Worm (Caenorhabditis elegans) whole organism, late embryonic: ENCODE measurements around the gene F01F1.15.

Experiments
- C08G9.2 ChIP-seq: sonication (generic microtip); optimal IDR thresholded peaks from 2 replicates; lab custom pipeline; 2016; ENCODE audit warnings: mild to moderate bottlenecking, missing genetic modification characterization, moderate library complexity, missing compliant biosample characterization
- C38D4.7 ChIP-seq: fragments of 200-800 bp; sonication (Bioruptor generic); optimal IDR thresholded peaks from 2 replicates; lab custom pipeline; 2018; ENCODE audit warnings: mild to moderate bottlenecking, missing genetic modification characterization, moderate library complexity, missing compliant biosample characterization
- F13H6.1 ChIP-seq: sonication (generic microtip); optimal IDR thresholded peaks from 2 replicates; lab custom pipeline; 2016; ENCODE audit warnings: missing genetic modification characterization, missing compliant biosample characterization
- K09A11.1 ChIP-seq: sonication (generic microtip); optimal IDR thresholded peaks from 2 replicates; lab custom pipeline; 2017; ENCODE audit warnings: antibody characterized with exemption, mild to moderate bottlenecking, missing genetic modification characterization, missing compliant biosample characterization; ENCODE audit not compliant: insufficient read depth
- ahr-1 ChIP-seq: sonication (generic microtip); optimal IDR thresholded peaks from 2 replicates; lab custom pipeline; 2016; ENCODE audit warnings: missing genetic modification characterization, missing compliant biosample characterization
- ceh-18 ChIP-seq: sonication (generic microtip); optimal IDR thresholded peaks from 2 replicates; lab custom pipeline; 2016; ENCODE audit warnings: missing genetic modification characterization, missing compliant biosample characterization
- ceh-19 ChIP-seq: fragments of 200-800 bp; sonication (Bioruptor generic); optimal IDR thresholded peaks from 2 replicates; lab custom pipeline; 2018; ENCODE audit warnings: mild to moderate bottlenecking, missing genetic modification characterization, missing compliant biosample characterization
- ceh-2 ChIP-seq: sonication (generic microtip); optimal IDR thresholded peaks from 2 replicates; lab custom pipeline; 2016; ENCODE audit warnings: missing genotype, missing genetic modification characterization, missing compliant biosample characterization
- ceh-24 ChIP-seq: sonication (generic microtip); optimal IDR thresholded peaks from 2 replicates; lab custom pipeline; 2016; ENCODE audit warnings: mild to moderate bottlenecking, missing genetic modification characterization, missing compliant biosample characterization
- ceh-31 ChIP-seq: sonication (generic microtip); optimal IDR thresholded peaks from 2 replicates; lab custom pipeline; 2016; ENCODE audit warnings: missing genetic modification characterization, missing compliant biosample characterization
- ceh-34 ChIP-seq: sonication (generic microtip); optimal IDR thresholded peaks from 2 replicates; lab custom pipeline; 2016; ENCODE audit warnings: mild to moderate bottlenecking, missing genetic modification characterization, missing compliant biosample characterization
- ceh-48 ChIP-seq: sonication (generic microtip); optimal IDR thresholded peaks from 2 replicates; lab custom pipeline; 2016; ENCODE audit warnings: missing genetic modification characterization, inconsistent platforms, missing compliant biosample characterization
- che-1 ChIP-seq: sonication (generic microtip); optimal IDR thresholded peaks from 2 replicates; lab custom pipeline; 2016; ENCODE audit warnings: mild to moderate bottlenecking, missing genetic modification characterization, missing compliant biosample characterization
- dve-1 ChIP-seq: sonication (generic microtip); optimal IDR thresholded peaks from 2 replicates; lab custom pipeline; 2017; ENCODE audit warnings: antibody characterized with exemption, mild to moderate bottlenecking, missing genetic modification characterization, missing compliant biosample characterization
- elt-2 ChIP-seq: sonication (generic microtip); optimal IDR thresholded peaks from 2 replicates; lab custom pipeline; 2016; ENCODE audit warnings: missing genetic modification reagents, missing genetic modification characterization, missing compliant biosample characterization
- ets-4 ChIP-seq: sonication (generic microtip); optimal IDR thresholded peaks from 2 replicates; lab custom pipeline; 2016; ENCODE audit warnings: missing genetic modification characterization, missing compliant biosample characterization
- fax-1 ChIP-seq: sonication (generic microtip); optimal IDR thresholded peaks from 2 replicates; lab custom pipeline; 2016; ENCODE audit warnings: missing genotype, missing genetic modification characterization, missing compliant biosample characterization
- fkh-10 ChIP-seq: fragments of 150-350 bp; optimal IDR thresholded peaks from 2 replicates; lab custom pipeline; 2014; ENCODE audit warnings: missing biosample characterization, missing genetic modification reagents, missing genetic modification characterization
- fkh-6 ChIP-seq: sonication (generic microtip); optimal IDR thresholded peaks from 2 replicates; lab custom pipeline; 2016; ENCODE audit warnings: missing genetic modification characterization, missing compliant biosample characterization
- gmeb-2 ChIP-seq: sonication (generic microtip); optimal IDR thresholded peaks from 2 replicates; lab custom pipeline; 2016; ENCODE audit warnings: missing genetic modification characterization, inconsistent platforms, missing compliant biosample characterization
- hlh-13 ChIP-seq: fragments of 200-800 bp; sonication (Bioruptor generic); optimal IDR thresholded peaks from 2 replicates; lab custom pipeline; 2018; ENCODE audit warnings: mild to moderate bottlenecking, missing genetic modification characterization, missing compliant biosample characterization
- hlh-6 ChIP-seq: sonication (generic microtip); optimal IDR thresholded peaks from 2 replicates; lab custom pipeline; 2016; ENCODE audit warnings: missing genotype, missing genetic modification characterization, missing compliant biosample characterization
- hlh-8 ChIP-seq: sonication (generic microtip); optimal IDR thresholded peaks from 2 replicates; lab custom pipeline; 2016; ENCODE audit warnings: missing genotype, missing genetic modification characterization, missing compliant biosample characterization
- lim-6 ChIP-seq: sonication (generic microtip); optimal IDR thresholded peaks from 2 replicates; lab custom pipeline; 2016; ENCODE audit warnings: missing genetic modification characterization, missing compliant biosample characterization
- nfya-1 ChIP-seq: sonication (generic microtip); optimal IDR thresholded peaks from 2 replicates; lab custom pipeline; 2017; ENCODE audit warnings: missing genetic modification characterization, mild to moderate bottlenecking, missing compliant biosample characterization, antibody characterized with exemption, moderate library complexity
- nhr-11 ChIP-seq: fragments of 150-350 bp; optimal IDR thresholded peaks from 2 replicates; lab custom pipeline; 2014; ENCODE audit warnings: missing biosample characterization, missing genetic modification characterization
- nhr-232 ChIP-seq: sonication (generic microtip); optimal IDR thresholded peaks from 2 replicates; lab custom pipeline; 2016; ENCODE audit warnings: missing genetic modification characterization, missing compliant biosample characterization
- npax-4 ChIP-seq: sonication (generic microtip); optimal IDR thresholded peaks from 2 replicates; lab custom pipeline; 2016; ENCODE audit warnings: missing genetic modification characterization, missing compliant biosample characterization
- odd-2 ChIP-seq: sonication (generic microtip); optimal IDR thresholded peaks from 2 replicates; lab custom pipeline; 2017; ENCODE audit warnings: antibody characterized with exemption, mild to moderate bottlenecking, missing genetic modification characterization, missing compliant biosample characterization
- pag-3 ChIP-seq: sonication (generic microtip); optimal IDR thresholded peaks from 2 replicates; lab custom pipeline; 2016; ENCODE audit warnings: missing compliant biosample characterization, missing genetic modification characterization, borderline replicate concordance
- pat-9 ChIP-seq: fragments of 200-800 bp; sonication (Bioruptor generic); optimal IDR thresholded peaks from 2 replicates; lab custom pipeline; 2018; ENCODE audit warnings: mild to moderate bottlenecking, missing genetic modification characterization, moderate library complexity, missing compliant biosample characterization
- pha-2 ChIP-seq: sonication (generic microtip); optimal IDR thresholded peaks from 2 replicates; lab custom pipeline; 2017; ENCODE audit warnings: mild to moderate bottlenecking, missing genetic modification characterization, missing compliant biosample characterization
- ref-2 ChIP-seq: sonication (generic microtip); optimal IDR thresholded peaks from 2 replicates; lab custom pipeline; 2016; ENCODE audit warnings: missing genetic modification characterization, missing compliant biosample characterization
- rnt-1 ChIP-seq: sonication (generic microtip); optimal IDR thresholded peaks from 2 replicates; lab custom pipeline; 2016; ENCODE audit warnings: missing genetic modification characterization, missing compliant biosample characterization
- sox-4 ChIP-seq: sonication (generic microtip); optimal IDR thresholded peaks from 2 replicates; lab custom pipeline; 2017; ENCODE audit warnings: mild to moderate bottlenecking, missing genetic modification characterization, inconsistent platforms, missing compliant biosample characterization
- syd-9 ChIP-seq: sonication (generic microtip); optimal IDR thresholded peaks from 2 replicates; lab custom pipeline; 2016; ENCODE audit warnings: mild to moderate bottlenecking, missing genetic modification characterization, moderate library complexity, missing compliant biosample characterization
- tbx-7 ChIP-seq: sonication (generic microtip); optimal IDR thresholded peaks from 2 replicates; lab custom pipeline; 2016; ENCODE audit warnings: missing genotype, missing genetic modification characterization, missing compliant biosample characterization
- ttx-3 ChIP-seq: sonication (generic microtip); optimal IDR thresholded peaks from 2 replicates; lab custom pipeline; 2016; ENCODE audit warnings: missing genetic modification reagents, missing genetic modification characterization, missing compliant biosample characterization
- unc-42 ChIP-seq: sonication (generic microtip); optimal IDR thresholded peaks from 2 replicates; lab custom pipeline; 2016; ENCODE audit warnings: missing genotype, missing genetic modification characterization, missing compliant biosample characterization

Gene F01F1.15

DNA sequence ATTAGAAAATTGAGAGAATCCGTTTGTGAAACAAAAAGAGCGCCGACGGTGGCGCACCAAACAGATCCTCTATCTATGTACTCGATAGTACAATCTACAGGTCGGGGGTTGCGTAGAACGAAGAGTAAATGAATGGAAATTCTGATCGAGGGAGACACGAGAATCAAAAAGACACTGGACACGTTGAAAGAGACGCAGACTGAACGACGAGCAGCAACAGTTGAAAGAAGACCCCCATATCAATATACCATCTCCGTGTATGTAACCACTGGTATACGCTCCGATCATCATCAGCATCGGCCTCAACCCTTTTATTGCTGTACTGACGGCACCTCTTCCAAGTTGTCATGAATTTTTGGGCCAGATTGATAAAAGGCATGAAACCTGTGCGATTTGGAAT, 33.1 kb downstream of the F01F1.15 start (continued):
- no peak for TF ChIP-seq pat-9 (tag; lab: Kevin White, UChicago)

- TF ChIP-seq C08G9.2 (tag; lab: Kevin White, UChicago) (peak; percentile 46), ttx-3 (tag; lab: Kevin White, UChicago) (no peak), nfya-1 (tag; lab: Kevin White, UChicago) (no peak), syd-9 (tag; lab: Kevin White, UChicago) (no peak), elt-2 (tag; lab: Kevin White, UChicago) (peak; percentile 89), rnt-1 (tag; lab: Kevin White, UChicago) (peak; percentile 49), lim-6 (tag; lab: Kevin White, UChicago) (no peak), ceh-18 (tag; lab: Kevin White, UChicago) (peak; percentile 63), nhr-11 (tag; lab: Kevin White, UChicago) (no peak), K09A11.1 (tag; lab: Kevin White, UChicago) (no peak), ceh-19 (GFP tag; lab: Kevin White, UChicago) (no peak), ceh-34 (tag; lab: Kevin White, UChicago) (peak; percentile 23), fkh-6 (tag; lab: Kevin White, UChicago) (no peak), tbx-7 (tag; lab: Kevin White, UChicago) (no peak), dve-1 (tag; lab: Kevin White, UChicago) (no peak), ceh-31 (tag; lab: Kevin White, UChicago) (no peak), pag-3 (tag; lab: Kevin White, UChicago) (no peak), hlh-6 (tag; lab: Kevin White, UChicago) (no peak), ets-4 (tag; lab: Kevin White, UChicago) (peak; percentile 26), fkh-10 (GFP tag; lab: Kevin White, UChicago) (no peak), ceh-48 (tag; lab: Kevin White, UChicago) (no peak), ahr-1 (tag; lab: Kevin White, UChicago) (no peak), hlh-8 (tag; lab: Kevin White, UChicago) (no peak), C38D4.7 (GFP tag; lab: Kevin White, UChicago) (no peak), ceh-2 (no peak), unc-42 (no peak)
Observed at ce11 chrIII:5835163-5835871, 34.0 kb downstream of the F01F1.15 start.

ce11 chrIII:5834663-5835062, 34.7 kb downstream of the F01F1.15 start:
- TF ChIP-seq fkh-6 (tag; lab: Kevin White, UChicago): no peak
- TF ChIP-seq unc-42: peak; percentile 61

DNA sequence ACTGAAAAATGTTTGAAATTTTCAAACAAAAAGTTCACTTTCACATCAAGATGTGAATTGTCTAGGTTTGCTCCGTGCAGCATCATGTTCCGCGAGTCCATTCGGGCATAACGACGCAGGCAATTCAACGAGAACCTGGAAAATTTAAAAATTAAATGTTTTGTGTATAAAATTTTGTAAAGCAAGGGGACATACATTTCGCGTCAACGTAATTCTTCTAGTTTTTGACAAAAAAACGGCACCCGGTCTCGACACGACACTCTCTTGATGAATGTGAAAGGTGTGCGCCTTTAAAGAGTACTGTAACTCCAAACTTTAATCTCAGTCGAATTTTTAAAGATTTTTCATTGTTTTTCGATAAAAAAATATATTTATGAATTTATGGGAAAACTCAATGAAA, 35.3 kb downstream of the F01F1.15 start, which contains the start of gene R12B2.6:
Gene R12B2.6 (minus strand): TSS at position 101 of the 400 bp plus-strand sequence.
- TF ChIP-seq F13H6.1 (tag; lab: Kevin White, UChicago) (no peak), fkh-6 (tag; lab: Kevin White, UChicago) (no peak), hlh-13 (no peak), ets-4 (tag; lab: Kevin White, UChicago) (no peak), ceh-24 (no peak), fax-1 (tag; lab: Kevin White, UChicago) (no peak), npax-4 (tag; lab: Kevin White, UChicago) (no peak), che-1 (tag; lab: Kevin White, UChicago) (no peak), ref-2 (no peak), nfya-1 (tag; lab: Kevin White, UChicago) (no peak), odd-2 (no peak), unc-42 (no peak), hlh-6 (tag; lab: Kevin White, UChicago) (no peak), lim-6 (tag; lab: Kevin White, UChicago) (no peak), gmeb-2 (tag; lab: Kevin White, UChicago) (no peak), nhr-232 (no peak), tbx-7 (tag; lab: Kevin White, UChicago) (no peak), pha-2 (no peak), C38D4.7 (GFP tag; lab: Kevin White, UChicago) (no peak), sox-4 (tag; lab: Kevin White, UChicago) (no peak)
